Worm (Caenorhabditis elegans): ENCODE data around the gene fbxb-11.

fbxb-11 gene

DNA sequence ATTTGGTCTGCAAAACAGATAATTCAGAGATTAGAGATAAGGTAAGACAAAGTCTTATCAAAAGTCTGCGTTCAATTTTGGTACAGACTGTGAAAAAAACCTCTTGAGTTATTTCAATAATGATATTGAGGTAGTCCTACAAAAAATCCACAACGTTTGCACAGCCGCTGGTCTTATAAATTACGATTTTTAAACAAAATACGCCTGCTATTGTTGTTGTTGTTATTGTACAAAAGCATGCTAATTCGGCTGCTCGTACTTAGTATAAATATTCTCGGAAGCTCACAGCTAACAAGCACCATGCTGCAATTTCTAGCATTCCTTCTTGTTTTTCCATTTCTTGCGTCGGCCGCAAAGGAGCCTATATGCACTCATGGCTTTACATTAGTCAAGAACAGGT is 19.8 kb downstream of the fbxb-11 start, which contains the start of gene clec-19:
Gene clec-19 (plus strand): TSS at position 301 of the 400 bp plus-strand sequence.
- no peak for TF ChIP-seq nhr-71 (tag; optimal IDR thresholded peaks at IDR 0.05)
- no peak for TF ChIP-seq ceh-88 (GFP tag; IDR thresholded peaks at IDR 0.05)
- no peak for TF ChIP-seq fkh-8 (tag; optimal IDR thresholded peaks at IDR 0.05)
- no peak for TF ChIP-seq fkh-10 (GFP tag; optimal IDR thresholded peaks at IDR 0.05)
- TF ChIP-seq nhr-11 (tag; optimal IDR thresholded peaks at IDR 0.05) = no peak
- no peak for TF ChIP-seq nhr-85 (tag)
- no peak for TF ChIP-seq nhr-77 (tag; optimal IDR thresholded peaks at IDR 0.05)
- TF ChIP-seq lin-14 (GFP tag; optimal IDR thresholded peaks at IDR 0.05) = no peak
- TF ChIP-seq vab-15 (tag; optimal IDR thresholded peaks at IDR 0.05) = no peak
- TF ChIP-seq unc-130 (tag; optimal IDR thresholded peaks at IDR 0.05) = no peak
- TF ChIP-seq lin-15B (tag; optimal IDR thresholded peaks at IDR 0.05) = no peak
- TF ChIP-seq tlp-1 (tag; optimal IDR thresholded peaks at IDR 0.05) = no peak
- TF ChIP-seq mab-9 (GFP tag; IDR thresholded peaks at IDR 0.05) = no peak
- TF ChIP-seq dpl-1 (GFP tag; optimal IDR thresholded peaks at IDR 0.05) = no peak
- no peak for TF ChIP-seq mef-2 (tag; optimal IDR thresholded peaks at IDR 0.05)
- no peak for TF ChIP-seq elt-2 (tag; optimal IDR thresholded peaks at IDR 0.05)
- no peak for TF ChIP-seq zag-1 (tag; optimal IDR thresholded peaks at IDR 0.05)

DNA sequence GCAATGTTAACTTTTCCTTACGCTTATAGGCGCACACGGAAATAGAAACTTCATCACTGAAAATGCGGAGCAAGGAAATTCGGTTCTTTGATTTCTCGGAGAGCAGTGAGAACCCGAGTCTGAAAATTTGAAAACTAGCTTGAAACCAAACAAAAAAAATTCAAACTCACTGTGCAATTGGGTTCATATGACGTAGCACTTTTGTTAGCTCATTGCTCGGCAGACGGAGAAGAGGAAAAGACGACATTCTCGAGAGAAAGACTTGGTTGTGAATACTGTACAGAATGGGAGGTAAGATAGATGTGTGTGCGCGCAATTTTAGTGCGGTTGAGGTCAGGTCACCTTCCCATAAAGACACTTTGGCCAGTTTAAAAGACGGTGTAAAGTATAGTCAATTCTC is 26.0 kb downstream of the fbxb-11 start, which contains the start of the genes F36H5.13 and F36H5.8:
Gene F36H5.13 (minus strand): TSS at position 101 of the 400 bp plus-strand sequence.
Gene F36H5.8 (minus strand): TSS at position 274 of the 400 bp plus-strand sequence.
- TF ChIP-seq pax-3 (tag; optimal IDR thresholded peaks at IDR 0.05) (no peak), irx-1 (tag; optimal IDR thresholded peaks at IDR 0.05) (no peak), unc-62 (GFP tag; optimal IDR thresholded peaks at IDR 0.05) (no peak), aha-1 (tag; optimal IDR thresholded peaks at IDR 0.05) (no peak), swsn-7 (tag; optimal IDR thresholded peaks at IDR 0.05) (no peak), mdl-1 (tag; optimal IDR thresholded peaks at IDR 0.05) (no peak), vab-15 (tag; optimal IDR thresholded peaks at IDR 0.05) (no peak), nhr-77 (tag; optimal IDR thresholded peaks at IDR 0.05) (no peak), skn-1 (tag; optimal IDR thresholded peaks at IDR 0.05) (no peak), hpl-2 (GFP tag; optimal IDR thresholded peaks at IDR 0.05) (no peak), zag-1 (tag; optimal IDR thresholded peaks at IDR 0.05) (no peak), ceh-88 (GFP tag; IDR thresholded peaks at IDR 0.05) (no peak)

DNA sequence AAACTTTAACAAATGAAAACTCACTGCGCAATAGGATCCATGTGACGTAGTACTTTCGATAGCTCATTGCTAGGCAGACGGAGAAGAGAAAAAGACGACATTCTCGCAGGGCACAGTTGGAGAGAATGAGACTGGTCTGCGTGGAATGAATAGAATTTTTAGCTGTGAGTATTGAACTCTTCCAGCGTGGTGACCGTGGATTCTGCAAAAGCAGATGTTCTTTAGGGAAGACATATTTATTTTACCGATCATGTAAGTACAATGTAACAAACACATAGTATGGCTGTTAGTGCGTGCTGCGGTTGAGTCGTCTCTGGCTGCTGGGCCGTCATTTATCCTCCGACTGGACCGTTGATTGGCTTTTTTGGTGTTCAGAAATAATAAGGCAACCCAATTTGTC is 28.6 kb downstream of the fbxb-11 start, which contains the start of gene F36H5.9:
Gene F36H5.9 (minus strand): TSS at position 101 of the 400 bp plus-strand sequence.
- TF ChIP-seq ama-1 (optimal IDR thresholded peaks at IDR 0.05) (no peak), nhr-76 (tag; optimal IDR thresholded peaks at IDR 0.05) (no peak), hlh-17 (GFP tag; optimal IDR thresholded peaks at IDR 0.05; ENCODE audit: borderline replicate concordance) (no peak), egl-27 (tag; optimal IDR thresholded peaks at IDR 0.05) (no peak), alr-1 (tag; optimal IDR thresholded peaks at IDR 0.05; ENCODE audit: borderline replicate concordance) (no peak), hlh-4 (tag; optimal IDR thresholded peaks at IDR 0.05) (no peak), lin-39 (tag; optimal IDR thresholded peaks at IDR 0.05) (no peak), ztf-11 (tag; optimal IDR thresholded peaks at IDR 0.05) (no peak), Y116A8C.19 (tag; optimal IDR thresholded peaks at IDR 0.05; ENCODE audit: borderline replicate concordance) (no peak), blmp-1 (tag; optimal IDR thresholded peaks at IDR 0.05) (no peak), aha-1 (tag; optimal IDR thresholded peaks at IDR 0.05) (no peak), dpl-1 (GFP tag; optimal IDR thresholded peaks at IDR 0.05) (no peak), nhr-28 (tag; optimal IDR thresholded peaks at IDR 0.05) (no peak), lsy-2 (tag; optimal IDR thresholded peaks at IDR 0.05) (no peak)

DNA sequence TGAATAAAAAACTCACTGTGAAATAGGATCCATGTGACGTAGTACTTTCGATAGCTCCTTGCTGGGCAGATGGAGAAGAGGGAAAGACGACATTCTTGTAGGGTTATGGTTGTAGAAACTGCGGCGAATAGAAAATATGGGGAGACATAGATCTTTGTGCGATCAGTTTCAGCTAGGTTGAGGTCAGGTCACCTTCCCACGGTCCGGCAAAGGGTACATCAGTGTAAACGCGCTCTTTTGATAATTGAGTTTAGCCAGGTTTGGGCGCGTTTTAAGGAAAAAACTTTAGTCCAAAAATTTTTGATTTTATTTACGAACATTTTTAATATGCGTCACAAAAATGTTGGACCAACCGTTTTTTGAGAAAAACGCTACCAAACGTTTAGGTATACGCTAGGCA is 31.7 kb downstream of the fbxb-11 start, which contains the start of gene F36H5.17:
Gene F36H5.17 (minus strand): TSS at position 101 of the 400 bp plus-strand sequence.
- TF ChIP-seq lsy-2 (tag; optimal IDR thresholded peaks at IDR 0.05) (no peak), unc-130 (tag; optimal IDR thresholded peaks at IDR 0.05) (no peak), tbx-2 (tag; optimal IDR thresholded peaks at IDR 0.05) (no peak), fkh-8 (tag; optimal IDR thresholded peaks at IDR 0.05) (no peak), blmp-1 (tag; optimal IDR thresholded peaks at IDR 0.05) (no peak), rnt-1 (tag; optimal IDR thresholded peaks at IDR 0.05) (no peak), ces-1 (GFP tag; optimal IDR thresholded peaks at IDR 0.05) (no peak), aha-1 (tag; optimal IDR thresholded peaks at IDR 0.05) (no peak), elt-3 (tag; optimal IDR thresholded peaks at IDR 0.05) (no peak), dsc-1 (tag; optimal IDR thresholded peaks at IDR 0.05) (no peak), tlp-1 (tag; optimal IDR thresholded peaks at IDR 0.05) (no peak), nhr-237 (tag; optimal IDR thresholded peaks at IDR 0.05) (no peak)
